Worm (Caenorhabditis elegans): Measurements from ENCODE around the gene Y43C5A.7.
"Not testable (repeated sequence)": the region's sequence is repeated elsewhere in the genome, so short reads cannot be mapped to it uniquely, and the experiment has no call there.

Y43C5A.7 gene

DNA sequence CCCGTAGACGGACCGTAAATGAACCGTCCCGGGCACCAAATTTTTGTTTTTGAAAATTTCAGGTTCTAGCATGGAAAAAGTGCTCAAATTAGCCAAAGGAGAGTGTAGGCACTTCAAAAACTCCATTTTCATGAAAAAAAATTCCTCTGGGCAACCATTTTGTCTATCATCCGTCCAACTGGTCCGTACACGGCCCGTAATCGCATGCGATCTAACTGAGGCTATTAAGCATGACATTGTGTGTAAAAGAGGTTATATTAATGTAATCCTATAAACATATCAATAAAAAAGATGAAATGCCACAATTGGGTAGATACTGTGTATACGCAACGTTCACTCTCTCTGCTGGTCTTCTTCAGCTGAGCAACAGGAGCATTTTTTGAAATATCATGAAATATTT, 45.6 kb downstream of the Y43C5A.7 start, which contains the start of gene R09E10.1:
Gene R09E10.1 (minus strand): TSS at position 101 of the 400 bp plus-strand sequence.
- not testable (repeated sequence) for TF ChIP-seq lsy-12, nhr-237, snpc-4 (tag; optimal IDR thresholded peaks at IDR 0.05)
